Fruit fly (Drosophila melanogaster): ENCODE results near the gene unc-13.

The unc-13 gene

DNA sequence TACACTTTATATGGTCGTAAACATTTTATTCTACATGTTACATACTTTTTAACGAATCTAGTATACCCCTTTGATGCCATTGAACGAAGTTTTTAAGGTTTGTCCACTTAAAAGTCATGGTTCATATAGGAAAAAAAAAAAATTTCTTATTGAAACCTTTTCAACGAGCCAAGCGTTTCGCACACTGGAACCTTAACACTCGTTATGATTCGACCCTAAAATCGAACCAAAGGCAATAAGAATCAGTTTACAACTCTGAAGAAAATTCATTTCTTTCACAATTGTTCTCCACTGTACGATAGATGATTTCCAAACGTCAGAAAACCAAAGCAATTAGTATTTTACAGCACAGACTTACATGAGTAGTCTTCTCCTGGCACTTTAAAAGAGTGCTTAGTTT, 16.0 kb downstream of the unc-13 start:
- no peak for TF ChIP-seq CTCF (optimal IDR thresholded peaks at IDR 0.05)
- no peak for TF ChIP-seq CG8478 (optimal IDR thresholded peaks at IDR 0.05)

DNA sequence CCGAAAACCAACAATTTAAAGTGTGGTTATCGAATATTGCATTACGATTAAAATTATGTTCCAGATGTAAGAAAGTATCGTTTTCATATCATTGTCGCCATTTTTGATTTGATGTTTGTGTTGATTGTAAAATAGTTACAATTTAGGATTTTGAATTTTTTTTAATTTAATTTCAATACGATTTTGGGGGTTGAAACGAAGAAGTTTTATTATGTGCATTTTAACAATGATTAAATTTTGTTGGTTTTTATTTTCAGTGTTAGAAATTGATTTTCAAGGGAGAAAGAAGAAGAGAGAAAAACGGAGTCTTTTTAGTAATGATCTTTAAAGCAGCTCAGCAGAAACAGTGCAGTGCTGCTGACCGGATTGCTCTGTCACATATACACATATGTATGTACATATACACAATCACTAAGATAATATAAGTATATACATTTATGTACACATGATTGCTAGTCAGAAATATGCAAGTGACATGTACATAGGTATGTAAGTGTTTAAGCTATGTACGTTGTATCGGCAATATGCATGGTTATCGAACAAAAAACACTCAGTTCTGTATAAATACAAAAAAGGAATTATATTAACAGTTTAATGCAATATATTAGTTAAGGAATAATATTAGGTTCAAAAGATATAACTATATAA, 32.9 kb downstream of the unc-13 start:
- TF ChIP-seq CTCF (optimal IDR thresholded peaks at IDR 0.05) = no peak
- TF ChIP-seq CG8478 (optimal IDR thresholded peaks at IDR 0.05) = no peak

DNA sequence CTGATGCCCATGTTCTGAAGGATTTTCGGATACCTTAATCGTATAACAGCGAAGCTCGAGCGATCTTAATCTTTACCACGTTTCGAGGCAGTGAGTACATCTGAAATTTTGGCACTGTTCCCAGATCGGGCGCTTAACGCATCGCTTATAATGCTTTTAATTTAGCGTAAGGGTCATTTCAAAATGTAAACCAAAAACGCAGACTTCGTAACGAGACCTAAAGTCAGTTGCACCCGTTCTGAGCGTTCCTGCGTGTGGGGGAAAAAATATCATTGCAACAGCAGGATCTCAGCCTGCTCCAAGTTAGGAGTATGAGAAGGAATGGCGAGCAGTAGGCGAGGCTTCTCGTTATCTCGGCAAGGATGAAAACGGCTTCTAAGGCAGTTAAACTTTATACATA, 44.2 kb downstream of the unc-13 start:
- TF ChIP-seq CG8478 (optimal IDR thresholded peaks at IDR 0.05) = no peak
- no peak for TF ChIP-seq CTCF (optimal IDR thresholded peaks at IDR 0.05)

DNA sequence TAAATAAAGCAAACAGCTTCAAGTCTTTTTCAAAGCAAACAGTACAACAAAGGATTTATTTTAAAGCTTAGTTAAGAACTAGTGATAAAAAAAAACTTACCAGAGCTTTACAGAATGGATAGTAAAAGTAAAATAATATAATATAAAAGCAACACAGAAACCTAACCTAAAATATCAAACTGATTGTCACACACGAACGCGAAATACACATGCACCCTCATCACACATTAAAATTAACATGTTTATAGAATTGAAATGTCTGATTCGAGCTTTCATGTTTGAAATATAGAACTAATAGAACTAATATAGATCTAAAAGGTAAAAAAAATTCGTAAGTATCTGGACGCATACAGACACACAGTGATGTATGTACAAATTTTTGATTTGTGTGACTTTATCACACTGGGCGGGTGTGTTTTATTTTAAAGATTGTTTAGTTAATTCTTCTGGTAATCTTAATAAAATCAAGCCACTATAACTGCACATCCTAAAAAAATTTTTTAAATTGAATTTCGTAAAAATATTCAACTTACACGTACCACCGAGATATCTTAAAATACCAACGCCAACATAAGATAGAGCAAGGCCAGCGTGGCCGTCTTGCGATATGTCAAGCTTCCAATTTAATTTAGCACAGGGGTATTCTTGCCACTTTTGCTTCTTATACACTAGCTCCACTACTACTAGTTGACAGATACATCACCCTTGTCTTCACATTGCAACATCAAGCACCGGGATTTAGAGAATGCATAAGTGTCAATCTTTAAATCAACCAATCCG, 45.5 kb downstream of the unc-13 start, which contains the start of gene Gyf:
Gene Gyf (minus strand): TSS at position 589 of the 780 bp plus-strand sequence.
- TF ChIP-seq CG8478 (optimal IDR thresholded peaks at IDR 0.05) (no peak), CTCF (optimal IDR thresholded peaks at IDR 0.05) (peak; percentile 37 to 41)

DNA sequence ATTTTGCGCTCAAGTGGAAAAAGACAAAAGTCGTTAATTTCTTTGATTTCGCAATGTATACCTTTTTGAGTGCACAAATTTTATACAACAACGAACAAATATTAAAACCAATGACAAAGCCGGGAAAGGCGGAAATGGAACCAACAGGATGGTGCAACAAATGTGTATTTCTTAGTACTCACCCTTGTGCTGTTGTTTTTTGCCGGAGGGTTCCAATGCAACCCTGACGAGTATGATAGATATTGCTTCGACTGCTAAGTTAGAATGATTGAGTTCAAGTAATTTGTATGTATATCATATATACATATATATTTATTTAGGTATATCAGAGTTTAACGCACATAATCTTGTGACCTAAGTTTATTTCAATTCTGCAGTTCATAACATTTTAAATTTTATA, 57.1 kb downstream of the unc-13 start:
- TF ChIP-seq CTCF (optimal IDR thresholded peaks at IDR 0.05) = no peak
- no peak for TF ChIP-seq CG8478 (optimal IDR thresholded peaks at IDR 0.05)

DNA sequence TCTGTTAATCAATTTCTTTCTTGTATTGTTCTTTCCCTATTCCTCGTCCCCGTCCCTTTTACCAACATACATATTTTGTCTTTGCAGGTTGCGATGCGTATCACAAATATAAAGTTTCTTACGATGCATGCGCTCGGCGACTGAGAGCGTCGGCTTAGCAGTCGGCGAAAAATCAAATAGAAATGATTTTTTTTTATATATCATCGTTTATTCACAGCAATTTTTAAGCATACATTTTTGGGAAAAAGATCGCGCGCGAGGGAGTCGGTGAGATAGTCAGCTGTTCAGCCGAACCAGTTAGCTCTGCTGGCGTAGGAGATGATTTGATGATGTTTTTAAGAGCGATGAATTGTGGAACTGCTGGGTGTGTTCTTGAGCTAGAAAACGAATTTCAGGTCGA, 58.8 kb downstream of the unc-13 start:
- TF ChIP-seq CTCF (optimal IDR thresholded peaks at IDR 0.05) (no peak), CG8478 (optimal IDR thresholded peaks at IDR 0.05) (no peak)

DNA sequence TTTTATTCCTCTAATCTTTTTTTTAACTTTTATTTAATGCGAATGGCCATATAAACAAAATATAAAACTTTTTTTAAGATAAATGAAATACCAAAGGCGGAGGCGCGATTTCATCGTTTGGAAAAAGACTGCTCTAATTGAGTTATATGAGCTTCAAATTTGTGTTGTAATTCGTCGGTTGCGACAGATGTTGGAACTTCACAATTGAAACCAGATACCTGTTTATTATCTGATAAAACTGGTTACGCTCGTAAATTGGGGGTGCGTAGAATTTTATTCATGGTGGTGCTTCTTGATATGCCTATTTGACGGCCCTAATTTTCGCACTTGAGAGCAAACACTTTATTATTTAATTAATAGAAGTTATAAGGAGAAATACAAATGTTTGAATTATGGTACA, 59.8 kb downstream of the unc-13 start:
- TF ChIP-seq CG8478 (optimal IDR thresholded peaks at IDR 0.05) (no peak), CTCF (optimal IDR thresholded peaks at IDR 0.05) (no peak)

DNA sequence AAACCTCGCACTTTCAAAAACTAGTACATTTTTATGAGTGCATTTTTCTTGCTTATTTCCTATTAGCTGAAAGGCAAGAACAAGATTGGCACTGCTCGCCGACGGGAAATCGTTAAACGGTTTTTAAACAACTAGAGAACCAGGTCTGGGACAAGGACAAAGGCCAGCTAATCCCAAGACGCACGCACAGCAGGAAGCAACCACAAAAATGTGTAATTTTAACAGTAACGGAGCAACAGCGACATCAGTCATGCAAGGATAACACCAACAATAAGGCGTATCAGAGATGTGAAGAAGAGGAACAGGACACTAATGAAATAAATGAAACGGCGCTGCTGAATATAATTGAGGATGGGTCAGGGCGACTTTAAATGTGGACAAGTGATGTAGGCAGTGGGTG, 61.0 kb downstream of the unc-13 start:
- no peak for TF ChIP-seq CG8478 (optimal IDR thresholded peaks at IDR 0.05)

DNA sequence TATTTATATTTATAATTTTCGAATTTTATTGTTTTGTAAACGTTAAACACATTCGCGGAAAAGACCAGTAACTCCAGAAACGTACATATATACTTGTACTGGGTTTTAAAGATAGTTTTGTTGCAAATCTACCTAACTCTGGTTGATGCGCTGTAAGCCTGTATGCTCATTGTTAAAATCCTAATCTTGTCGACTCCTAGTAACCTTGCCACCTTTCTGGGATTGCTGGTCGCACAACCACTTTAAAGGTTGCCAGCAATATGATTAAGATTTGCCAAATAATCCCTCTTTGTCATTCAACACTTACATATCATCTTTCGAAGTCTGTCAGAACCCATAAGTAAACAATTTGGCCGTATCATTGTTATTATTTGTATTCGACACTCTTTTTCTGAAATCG, 66.0 kb downstream of the unc-13 start:
- TF ChIP-seq CTCF (optimal IDR thresholded peaks at IDR 0.05) = no peak
- no peak for TF ChIP-seq CG8478 (optimal IDR thresholded peaks at IDR 0.05)

DNA sequence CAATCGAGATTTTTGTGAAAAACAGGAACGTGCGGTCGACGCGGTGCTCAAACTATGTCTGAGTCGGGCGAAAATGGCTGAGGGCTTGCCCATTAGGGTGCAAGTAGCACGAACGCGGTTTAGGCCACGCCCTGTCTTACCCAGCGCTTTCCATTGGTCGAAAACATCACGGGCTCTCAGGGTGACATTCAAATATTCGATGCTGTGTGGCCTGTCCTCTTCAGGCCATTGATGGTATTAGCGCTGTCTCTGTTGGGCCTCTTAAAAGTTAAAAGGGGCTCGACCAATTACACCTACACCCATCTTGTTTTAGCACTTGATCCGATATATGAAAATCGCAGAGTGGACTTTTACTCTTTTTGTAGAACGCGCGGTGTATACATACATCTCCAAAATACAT, 67.7 kb downstream of the unc-13 start, which contains the start of gene fd102C:
Gene fd102C (minus strand): TSS at position 62 of the 400 bp plus-strand sequence.
- TF ChIP-seq CTCF (optimal IDR thresholded peaks at IDR 0.05) = no peak
- TF ChIP-seq CG8478 (optimal IDR thresholded peaks at IDR 0.05) = no peak

DNA sequence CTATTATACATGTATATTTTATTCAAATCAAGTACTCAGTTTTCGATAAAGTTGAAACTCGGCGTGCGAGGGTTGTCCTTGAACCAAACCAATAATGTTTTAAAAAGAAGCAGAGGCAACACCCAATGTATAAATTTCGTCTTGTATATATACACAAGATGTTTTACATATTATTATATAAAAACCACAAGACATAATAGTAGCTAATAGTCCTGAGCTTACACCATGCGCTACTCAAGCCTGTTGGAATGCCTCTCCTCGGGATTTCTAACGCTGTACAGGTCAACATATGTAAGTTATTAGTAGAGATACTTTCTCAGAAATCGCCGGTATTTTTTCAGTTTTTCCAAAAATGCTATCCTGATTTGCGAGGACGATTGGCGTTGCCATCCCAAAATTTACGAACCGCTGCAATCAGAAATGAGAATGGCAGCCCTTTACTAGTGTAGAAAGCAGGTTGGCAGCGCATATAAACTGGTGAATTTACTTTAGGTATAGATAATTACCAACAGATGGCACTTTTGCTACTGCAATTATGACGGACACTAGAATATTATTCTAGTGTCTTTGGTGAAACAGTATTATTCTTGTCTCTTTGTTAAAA, 76.5 kb downstream of the unc-13 start:
- TF ChIP-seq CTCF (optimal IDR thresholded peaks at IDR 0.05) (peak; percentile 95 to 96), CG8478 (optimal IDR thresholded peaks at IDR 0.05) (no peak)

DNA sequence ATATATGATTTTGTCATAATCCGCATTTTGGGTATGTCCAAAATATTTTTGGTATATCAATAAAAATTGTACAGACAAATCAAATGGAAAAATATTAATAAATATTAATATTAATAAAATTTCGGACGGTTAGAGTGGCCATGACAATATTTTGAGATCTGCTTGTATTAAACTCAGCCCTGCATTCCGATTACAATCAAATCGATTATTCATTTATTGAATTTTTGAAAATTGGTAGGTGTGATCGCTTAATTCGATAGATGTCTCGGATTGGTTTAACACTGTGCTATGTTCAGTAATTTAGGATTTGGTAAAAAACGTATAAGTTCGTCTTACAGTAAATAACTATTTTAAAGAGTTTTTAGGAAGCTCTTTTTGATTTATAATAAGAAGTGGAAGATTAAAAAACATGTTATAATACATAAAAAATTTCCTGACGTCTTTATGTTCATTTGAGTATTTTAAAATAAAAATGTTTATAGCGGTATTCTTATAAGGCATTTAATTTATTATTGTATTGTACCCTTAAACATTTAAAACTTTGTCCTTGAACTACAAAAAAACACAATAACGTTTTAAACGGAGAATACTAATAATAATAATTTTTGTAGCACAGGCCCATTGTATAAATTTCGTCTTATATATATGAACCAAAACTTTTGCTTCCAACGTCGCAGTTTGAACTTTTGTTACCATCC, 77.1 kb downstream of the unc-13 start:
- TF ChIP-seq CG8478 (optimal IDR thresholded peaks at IDR 0.05) = no peak
- TF ChIP-seq CTCF (optimal IDR thresholded peaks at IDR 0.05) = peak in 1 of 2 experiments; percentile 62

DNA sequence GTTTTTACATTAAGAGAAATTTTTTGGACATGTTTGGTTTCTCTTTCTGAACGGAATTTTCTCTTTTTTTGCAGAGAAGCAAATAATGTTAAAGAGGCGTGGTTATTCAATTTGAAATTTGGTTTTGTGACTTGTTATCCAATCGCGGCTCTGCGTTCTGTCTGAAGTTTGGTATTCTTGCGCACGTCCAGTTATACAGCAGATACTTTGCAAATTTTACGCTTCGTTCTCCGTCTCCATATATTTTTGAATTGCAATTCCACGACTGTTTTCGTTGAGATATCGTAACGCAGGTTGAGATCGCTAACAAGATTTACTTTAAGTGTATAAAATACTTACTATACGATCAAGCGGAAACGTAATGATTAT, 77.7 kb downstream of the unc-13 start:
- TF ChIP-seq CG8478 (optimal IDR thresholded peaks at IDR 0.05) (no peak), CTCF (optimal IDR thresholded peaks at IDR 0.05) (no peak)

DNA sequence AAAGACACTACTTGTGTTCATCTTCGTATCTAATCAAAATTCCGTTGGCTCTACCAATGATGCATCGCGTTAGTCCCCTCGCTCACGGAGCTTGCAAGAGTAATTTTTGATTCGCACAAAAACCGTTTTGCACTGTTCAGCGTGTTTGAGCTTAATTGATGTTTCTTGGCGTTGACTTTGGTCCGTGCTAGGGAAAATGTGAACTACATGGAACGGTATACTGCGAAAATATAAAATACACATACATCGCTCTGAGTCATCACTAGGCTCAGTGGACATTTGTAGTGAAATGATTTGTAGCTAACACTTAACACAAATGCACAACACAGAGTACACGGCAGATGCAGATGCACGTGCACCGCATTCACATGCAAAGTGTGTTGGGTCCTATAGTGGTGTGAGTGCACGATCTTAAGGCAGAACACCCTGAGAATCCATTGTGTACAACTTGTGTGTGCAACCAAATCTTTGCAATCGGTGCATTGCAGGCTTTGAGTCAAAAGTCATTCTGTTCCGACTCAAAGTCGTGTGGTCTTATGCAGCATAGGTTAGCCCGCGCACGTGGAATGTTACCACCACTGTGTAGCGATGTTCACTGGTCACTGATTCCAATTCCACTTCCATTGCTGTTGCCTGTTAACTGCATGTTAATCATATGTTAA, 78.2 kb downstream of the unc-13 start, which contains the start of gene Sox102F:
Gene Sox102F (minus strand): TSS at position 604 of the 662 bp plus-strand sequence.
- no peak for TF ChIP-seq CTCF (optimal IDR thresholded peaks at IDR 0.05)
- TF ChIP-seq CG8478 (optimal IDR thresholded peaks at IDR 0.05) = no peak

DNA sequence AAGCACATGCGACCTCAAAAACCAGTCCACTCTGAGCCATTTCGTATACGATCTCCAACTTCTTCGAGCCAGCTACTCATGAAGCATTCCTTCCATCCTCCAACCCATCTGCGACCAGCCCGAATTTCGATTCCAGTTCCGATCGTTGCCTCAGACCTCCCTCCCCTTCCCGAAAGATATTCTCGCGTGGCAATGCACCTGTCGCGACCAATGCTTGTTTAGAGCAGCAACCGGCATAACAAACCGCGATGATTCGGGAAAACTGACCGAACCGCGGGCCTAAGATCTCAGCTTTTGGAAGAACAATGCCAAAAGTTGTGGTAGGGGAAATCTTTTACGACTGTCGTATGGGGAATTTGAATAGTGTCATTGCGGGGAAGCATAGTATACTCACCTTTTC, 79.1 kb downstream of the unc-13 start:
- no peak for TF ChIP-seq CTCF (optimal IDR thresholded peaks at IDR 0.05)

Data from S2 (cell line).